Fruit fly (Drosophila melanogaster): Measurements from ENCODE around the gene Arr1.
A peak's percentile ranks its signal among the peaks of the same experiment; 100 is the strongest.

Gene Arr1

DNA sequence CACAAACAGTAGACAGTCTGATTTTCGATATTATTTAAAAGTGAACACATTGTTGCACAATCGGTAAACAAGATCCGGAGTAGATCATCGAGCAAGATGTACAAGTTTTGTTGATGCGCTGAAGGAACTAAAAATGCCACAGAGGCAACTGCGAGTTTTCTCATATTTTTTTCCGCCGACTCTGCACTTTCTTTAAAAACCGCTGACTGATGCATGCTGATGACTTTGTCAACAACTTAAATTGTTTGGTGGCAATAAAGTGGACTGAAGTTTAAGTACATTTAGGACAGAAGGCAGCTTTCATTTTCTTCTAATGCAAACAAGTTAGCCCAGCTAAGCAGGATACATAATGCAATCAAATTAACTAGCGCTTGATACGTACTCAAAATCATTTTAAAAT is 34.4 kb downstream of the Arr1 start:
- TF ChIP-seq Myc (optimal IDR thresholded peaks at IDR 0.05) (no peak), Sp1 (GFP tag; optimal IDR thresholded peaks at IDR 0.05) (no peak), Abd-B (GFP tag; optimal IDR thresholded peaks at IDR 0.05) (no peak), CG9705 (GFP tag; optimal IDR thresholded peaks at IDR 0.05) (no peak), sv (GFP tag; optimal IDR thresholded peaks at IDR 0.05) (no peak), fru (GFP tag; optimal IDR thresholded peaks at IDR 0.05) (no peak), Hnf4 (GFP tag; optimal IDR thresholded peaks at IDR 0.05) (no peak), Rel (GFP tag; optimal IDR thresholded peaks at IDR 0.05) (no peak), Rel (tag; optimal IDR thresholded peaks at IDR 0.05) (no peak), ey (GFP tag; optimal IDR thresholded peaks at IDR 0.05) (no peak), OdsH (GFP tag; optimal IDR thresholded peaks at IDR 0.05) (no peak), usp (GFP tag; optimal IDR thresholded peaks at IDR 0.05) (no peak), h (GFP tag; optimal IDR thresholded peaks at IDR 0.05) (no peak), dmrt93B (GFP tag; optimal IDR thresholded peaks at IDR 0.05) (no peak), Hr78 (GFP tag; optimal IDR thresholded peaks at IDR 0.05) (no peak)

DNA sequence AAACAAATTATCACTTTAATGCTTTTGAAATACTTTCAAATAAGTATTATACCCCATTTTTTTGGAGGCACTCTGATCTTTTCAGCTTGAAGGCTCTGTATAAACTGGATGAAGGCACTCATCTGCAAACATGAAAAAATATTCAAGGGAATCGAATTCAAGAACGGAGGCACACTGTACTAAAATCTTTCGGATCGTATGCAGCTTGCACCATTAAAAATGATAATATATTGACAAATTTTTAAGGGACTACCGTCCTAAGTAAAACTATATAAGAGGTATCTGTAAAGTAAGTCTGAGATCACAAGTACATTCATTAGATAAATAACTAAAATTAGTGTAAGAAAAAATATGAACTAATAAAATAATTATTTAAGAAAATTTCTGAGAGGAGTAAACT is 35.0 kb downstream of the Arr1 start, which contains the start of gene CG44476:
Gene CG44476, minus strand, starts transcription at position 101 of the 400 bp plus-strand sequence.
- TF ChIP-seq Myc (optimal IDR thresholded peaks at IDR 0.05) (no peak), fru (GFP tag; optimal IDR thresholded peaks at IDR 0.05) (no peak), Hr78 (GFP tag; optimal IDR thresholded peaks at IDR 0.05) (no peak), Dfd (GFP tag; optimal IDR thresholded peaks at IDR 0.05) (no peak), sage (GFP tag; optimal IDR thresholded peaks at IDR 0.05) (no peak), dmrt93B (GFP tag; optimal IDR thresholded peaks at IDR 0.05) (no peak), CG32264 (GFP tag; optimal IDR thresholded peaks at IDR 0.05) (no peak), Hnf4 (GFP tag; optimal IDR thresholded peaks at IDR 0.05) (no peak), jim (GFP tag; optimal IDR thresholded peaks at IDR 0.05) (no peak), Sp1 (GFP tag; optimal IDR thresholded peaks at IDR 0.05) (no peak), psq (GFP tag; optimal IDR thresholded peaks at IDR 0.05) (no peak), usp (GFP tag; optimal IDR thresholded peaks at IDR 0.05) (no peak), woc (GFP tag; optimal IDR thresholded peaks at IDR 0.05) (no peak), GATAd (GFP tag; optimal IDR thresholded peaks at IDR 0.05) (no peak), tai (GFP tag; optimal IDR thresholded peaks at IDR 0.05) (no peak), h (GFP tag; optimal IDR thresholded peaks at IDR 0.05) (no peak)

DNA sequence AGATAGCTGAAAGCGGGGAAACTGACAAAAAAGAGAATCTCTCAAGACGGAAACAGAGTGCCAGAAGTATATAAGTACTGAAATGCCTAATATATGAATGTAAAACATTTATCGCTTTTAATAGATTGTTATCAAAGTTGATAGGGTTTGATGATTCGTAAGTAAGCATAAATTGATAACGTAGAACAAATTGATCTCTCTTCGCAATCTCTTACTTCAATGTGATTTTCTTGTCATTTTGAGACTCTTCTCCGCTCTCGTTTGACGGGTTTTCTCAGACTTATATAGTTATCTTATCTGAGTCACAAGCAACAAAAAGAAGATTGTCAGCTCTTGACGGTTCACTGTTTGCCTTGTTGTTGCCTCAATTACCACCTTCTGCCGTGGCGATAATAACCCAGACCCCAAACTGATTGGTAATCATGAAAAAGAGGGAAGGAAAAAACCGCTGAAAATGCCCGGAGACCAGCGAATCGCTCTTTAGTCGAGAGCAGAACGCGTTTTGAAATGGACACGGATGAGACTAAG is 36.2 kb downstream of the Arr1 start, which contains the start of gene CG15152:
Gene CG15152, plus strand, starts transcription at position 372 of the 528 bp plus-strand sequence.
- TF ChIP-seq tai (GFP tag; optimal IDR thresholded peaks at IDR 0.05) (no peak), usp (GFP tag; optimal IDR thresholded peaks at IDR 0.05) (no peak), sage (GFP tag; optimal IDR thresholded peaks at IDR 0.05) (no peak), foxo (GFP tag; optimal IDR thresholded peaks at IDR 0.05) (no peak), Myc (optimal IDR thresholded peaks at IDR 0.05) (no peak), psq (GFP tag; optimal IDR thresholded peaks at IDR 0.05) (peak; percentile 11), Rel (GFP tag; optimal IDR thresholded peaks at IDR 0.05) (no peak), Rel (tag; optimal IDR thresholded peaks at IDR 0.05) (peak; percentile 78), Jra (GFP tag; optimal IDR thresholded peaks at IDR 0.05) (no peak), Hr83 (GFP tag; optimal IDR thresholded peaks at IDR 0.05; ENCODE audit: poor library complexity, severe bottlenecking) (no peak), CrebA (GFP tag; optimal IDR thresholded peaks at IDR 0.05; ENCODE audit: borderline replicate concordance) (peak; percentile 5), Sp1 (GFP tag; optimal IDR thresholded peaks at IDR 0.05) (no peak)

DNA sequence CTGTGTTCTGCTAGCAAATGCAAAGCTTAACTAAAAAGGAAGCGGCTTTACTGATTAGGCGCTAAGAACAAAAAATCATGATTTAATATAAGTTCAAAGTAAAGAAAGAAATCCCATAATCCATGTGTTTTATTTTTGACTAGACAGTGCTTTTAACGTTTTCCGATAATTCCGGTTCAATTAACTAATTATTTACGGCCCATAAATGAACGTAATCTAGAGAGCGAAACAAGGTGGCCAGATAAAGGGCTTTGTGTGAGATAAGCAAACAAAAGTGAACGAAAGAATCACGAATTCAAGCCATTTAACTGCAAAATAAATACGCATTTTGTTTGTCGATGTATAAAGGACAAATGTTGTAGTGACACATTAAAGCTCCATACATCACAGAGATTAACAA is 37.0 kb downstream of the Arr1 start:
- TF ChIP-seq Hr78 (GFP tag; optimal IDR thresholded peaks at IDR 0.05) = no peak
- TF ChIP-seq Jra (GFP tag; optimal IDR thresholded peaks at IDR 0.05) = no peak
- no peak for TF ChIP-seq Sp1 (GFP tag; optimal IDR thresholded peaks at IDR 0.05)
- TF ChIP-seq sage (GFP tag; optimal IDR thresholded peaks at IDR 0.05) = no peak
- TF ChIP-seq dsf (GFP tag; optimal IDR thresholded peaks at IDR 0.05; ENCODE audit: borderline replicate concordance) = no peak
- TF ChIP-seq dmrt93B (GFP tag; optimal IDR thresholded peaks at IDR 0.05) = no peak

DNA sequence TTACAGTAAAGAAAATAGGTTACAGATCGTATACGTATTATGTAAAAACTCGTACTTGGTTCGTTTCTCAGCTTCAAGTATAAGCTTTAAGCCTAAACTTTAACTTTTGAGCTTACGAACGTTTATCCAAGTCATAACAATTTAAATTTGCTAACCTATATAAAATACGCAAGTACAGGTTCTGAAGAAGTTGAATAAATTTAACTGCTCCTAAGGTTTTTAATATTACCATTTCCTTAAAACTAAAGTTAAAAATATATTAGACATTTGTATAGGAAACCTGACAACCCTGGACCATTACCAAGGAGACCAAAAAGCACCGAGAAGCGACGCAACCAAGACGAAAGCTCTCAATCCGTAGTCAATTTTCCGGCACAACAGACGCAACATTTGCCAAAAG is 41.6 kb downstream of the Arr1 start, which contains the start of gene CG5758:
Gene CG5758, plus strand, starts transcription at position 353 of the 400 bp plus-strand sequence.
- TF ChIP-seq Hr78 (GFP tag; optimal IDR thresholded peaks at IDR 0.05) (no peak), OdsH (GFP tag; optimal IDR thresholded peaks at IDR 0.05) (peak; percentile 41), fru (GFP tag; optimal IDR thresholded peaks at IDR 0.05) (peak; percentile 32), Rel (GFP tag; optimal IDR thresholded peaks at IDR 0.05) (no peak), Rel (tag; optimal IDR thresholded peaks at IDR 0.05) (no peak), sage (GFP tag; optimal IDR thresholded peaks at IDR 0.05) (no peak), brk (GFP tag; optimal IDR thresholded peaks at IDR 0.05) (no peak), GATAd (GFP tag; optimal IDR thresholded peaks at IDR 0.05) (no peak), sv (GFP tag; optimal IDR thresholded peaks at IDR 0.05) (no peak), Myc (optimal IDR thresholded peaks at IDR 0.05) (no peak), tai (GFP tag; optimal IDR thresholded peaks at IDR 0.05) (peak; percentile 49), N (GFP tag; optimal IDR thresholded peaks at IDR 0.05) (no peak), usp (GFP tag; optimal IDR thresholded peaks at IDR 0.05) (no peak), dl (GFP tag; optimal IDR thresholded peaks at IDR 0.05; ENCODE audit: insufficient read depth in 1 of 2, partially characterized antibody in 2 of 2) (no peak), Hnf4 (GFP tag; optimal IDR thresholded peaks at IDR 0.05) (peak; percentile 33), Dif (GFP tag; optimal IDR thresholded peaks at IDR 0.05; ENCODE audit: partially characterized antibody) (no peak), pan (optimal IDR thresholded peaks at IDR 0.05) (no peak), foxo (GFP tag; optimal IDR thresholded peaks at IDR 0.05) (peak in 1 of 2 experiments; percentile 40), ey (GFP tag; optimal IDR thresholded peaks at IDR 0.05) (peak; percentile 24), rgr (GFP tag; optimal IDR thresholded peaks at IDR 0.05) (peak; percentile 45), woc (GFP tag; optimal IDR thresholded peaks at IDR 0.05) (no peak), Abd-B (GFP tag; optimal IDR thresholded peaks at IDR 0.05) (no peak), br (GFP tag; optimal IDR thresholded peaks at IDR 0.05) (no peak), dmrt93B (GFP tag; optimal IDR thresholded peaks at IDR 0.05) (no peak), HLH106 (tag; optimal IDR thresholded peaks at IDR 0.05) (peak; percentile 21), psq (GFP tag; optimal IDR thresholded peaks at IDR 0.05) (no peak), Hr83 (GFP tag; optimal IDR thresholded peaks at IDR 0.05; ENCODE audit: poor library complexity, severe bottlenecking) (no peak), Mio (GFP tag; optimal IDR thresholded peaks at IDR 0.05) (no peak), dsf (GFP tag; optimal IDR thresholded peaks at IDR 0.05; ENCODE audit: borderline replicate concordance) (no peak), CG32264 (GFP tag; optimal IDR thresholded peaks at IDR 0.05) (no peak)
